Fruit fly (Drosophila melanogaster): ENCODE measurements around the gene CG3457.

DNA sequence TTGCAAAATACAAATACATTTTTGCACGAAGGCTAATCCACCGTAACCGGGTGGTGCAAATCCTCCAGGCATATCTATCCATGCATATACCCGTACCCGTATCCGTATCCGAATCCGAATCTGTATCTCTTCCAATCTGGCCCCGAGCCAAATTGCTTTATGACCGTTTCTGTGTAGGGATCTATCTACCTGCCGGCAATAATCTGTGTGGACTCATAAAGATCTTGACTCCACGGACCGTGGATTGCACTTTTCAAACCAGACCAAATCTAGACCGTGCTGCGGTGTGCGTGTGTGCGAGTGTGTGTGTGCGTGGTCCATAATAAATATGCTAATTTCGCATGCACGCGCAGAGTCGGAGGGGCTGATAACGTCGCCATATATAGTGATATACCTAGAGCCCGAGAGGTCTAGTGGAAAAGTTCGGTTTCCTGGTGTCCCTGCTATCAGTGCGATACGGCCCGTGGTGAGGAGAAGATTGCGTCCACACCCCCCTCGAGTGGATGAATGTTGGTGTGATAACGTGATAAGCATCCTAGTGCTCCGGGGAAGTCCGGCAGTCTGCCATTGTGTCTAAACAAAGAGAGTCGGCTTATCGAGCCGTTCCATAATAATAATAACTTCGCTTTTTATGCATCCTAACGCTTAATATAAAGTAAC lies 45.2 kb upstream of the CG3457 start:
- TF ChIP-seq CG8478 (optimal IDR thresholded peaks at IDR 0.05) (no peak), CTCF (optimal IDR thresholded peaks at IDR 0.05) (no peak)
